Worm (Caenorhabditis elegans) whole organism, early embryonic: ENCODE measurements around the gene alg-1.

Experiments
- F13C5.2 ChIP-seq: sonication (generic microtip); optimal IDR thresholded peaks from 2 replicates; lab custom pipeline; 2017; ENCODE audit warnings: mild to moderate bottlenecking, missing genetic modification characterization, inconsistent platforms, missing compliant biosample characterization
- ama-1 ChIP-seq: fragments of 150-350 bp; optimal IDR thresholded peaks from 2 replicates; lab custom pipeline; 2014
- ets-7 ChIP-seq: sonication (generic microtip); optimal IDR thresholded peaks from 2 replicates; lab custom pipeline; 2016; ENCODE audit warnings: missing genotype, missing genetic modification characterization, missing compliant biosample characterization
- flt-1 ChIP-seq: fragments of 200-800 bp; sonication (Bioruptor generic); IDR thresholded peaks from 2 replicates; pipeline ENCODE4 v1.3.6; 2022; ENCODE audit warnings: missing genetic modification characterization, missing compliant biosample characterization
- hmbx-1 ChIP-seq: sonication (generic microtip); optimal IDR thresholded peaks from 2 replicates; lab custom pipeline; 2016; ENCODE audit warnings: mild to moderate bottlenecking, missing genetic modification characterization, missing compliant biosample characterization
- hmg-4 ChIP-seq: fragments of 200-800 bp; sonication (Bioruptor generic); optimal IDR thresholded peaks from 2 replicates; lab custom pipeline; 2018; ENCODE audit warnings: mild to moderate bottlenecking, missing genetic modification characterization, missing compliant biosample characterization
- hnd-1 ChIP-seq: sonication (generic microtip); optimal IDR thresholded peaks from 2 replicates; lab custom pipeline; 2016; ENCODE audit warnings: missing genetic modification characterization, missing compliant biosample characterization
- sea-1 ChIP-seq: fragments of 200-800 bp; sonication (Bioruptor generic); conservative IDR thresholded peaks from 2 replicates; pipeline ENCODE4 v1.3.6; 2022; ENCODE audit warnings: missing genetic modification characterization, missing compliant biosample characterization
- tbx-11 ChIP-seq: fragments of 200-800 bp; sonication (Bioruptor generic); IDR thresholded peaks from 2 replicates; pipeline ENCODE4 v1.3.6; 2022; ENCODE audit warnings: missing genetic modification characterization, missing compliant biosample characterization
- tbx-37 ChIP-seq: fragments of 200-800 bp; sonication (Bioruptor generic); conservative IDR thresholded peaks from 2 replicates; pipeline ENCODE4 v1.3.6; 2022; ENCODE audit warnings: missing genetic modification reagents, missing genetic modification characterization, missing compliant biosample characterization

DNA sequence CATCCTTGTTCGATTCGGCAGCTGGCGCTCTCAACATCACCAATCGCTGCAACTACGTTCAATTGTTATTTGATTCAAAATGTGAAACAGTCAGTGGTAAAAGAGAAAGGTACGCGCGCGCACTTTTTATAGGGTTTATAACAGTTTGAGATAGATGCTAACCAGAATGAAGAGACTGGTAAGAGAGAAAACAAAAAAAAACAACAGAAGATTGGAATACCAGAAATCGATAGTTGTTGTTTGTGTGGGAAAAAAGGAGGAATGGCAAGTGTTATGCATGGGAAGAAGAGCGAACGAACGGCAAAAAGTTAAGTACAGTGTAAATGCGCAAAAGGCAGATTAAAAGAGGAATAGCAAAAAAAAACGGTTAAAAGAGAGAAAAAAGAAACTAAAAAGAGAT lies 39.1 kb upstream of the alg-1 start, which contains the start of gene Y26E6A.3:
- no peak for TF ChIP-seq hmbx-1 (tag; lab: Kevin White, UChicago)
- no peak for TF ChIP-seq tbx-11 (GFP tag; lab: Robert Waterston, UW)
- TF ChIP-seq ets-7 (tag; lab: Kevin White, UChicago): no peak
- no peak for TF ChIP-seq ama-1 (lab: Kevin White, UChicago)
- TF ChIP-seq tbx-37 (GFP tag; lab: Robert Waterston, UW): no peak
- no peak for TF ChIP-seq flt-1 (GFP tag; lab: Robert Waterston, UW)
- no peak for TF ChIP-seq hnd-1
- no peak for TF ChIP-seq hmg-4 (GFP tag; lab: Kevin White, UChicago)
- TF ChIP-seq F13C5.2 (tag; lab: Kevin White, UChicago): no peak
- no peak for TF ChIP-seq sea-1 (GFP tag; lab: Robert Waterston, UW)
